Fruit fly (Drosophila melanogaster): ENCODE results near the gene CG6761.
A peak's percentile ranks its signal among the peaks of the same experiment; 100 is the strongest.

Gene CG6761

DNA sequence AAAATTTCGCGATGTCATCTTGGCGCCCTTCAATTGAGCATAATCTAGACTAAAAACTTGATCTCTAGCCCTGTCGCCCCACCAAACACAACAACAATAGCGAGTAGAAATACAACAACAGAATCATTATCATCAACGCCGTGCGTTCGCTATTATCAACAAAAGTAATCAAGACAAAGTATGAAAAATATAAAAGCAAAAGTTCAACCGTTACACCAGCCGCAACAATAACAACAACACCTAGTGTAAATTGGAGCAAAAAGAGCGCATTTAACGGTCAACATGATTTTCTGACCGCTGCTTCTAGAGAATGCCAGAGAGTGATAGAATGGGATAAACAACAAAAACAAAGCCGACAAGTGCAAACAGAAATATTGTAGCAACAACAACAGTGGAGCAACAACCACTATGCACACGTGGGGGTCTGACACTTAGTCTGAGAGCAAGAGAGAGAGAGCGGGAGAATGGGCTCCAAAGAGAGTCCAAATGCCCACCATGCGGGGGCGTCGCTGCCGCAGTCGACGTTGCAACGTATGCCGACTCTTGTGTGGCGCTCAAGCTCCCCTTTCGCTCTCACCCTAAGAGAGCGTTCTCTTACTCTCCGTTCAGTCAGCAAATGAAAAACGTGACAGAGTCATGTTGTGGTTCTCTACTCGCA lies 11.0 kb downstream of the CG6761 start (continued):
- TF ChIP-seq dysf (GFP tag; IDR thresholded peaks at IDR 0.05) (no peak), CG12659 (GFP tag; optimal IDR thresholded peaks at IDR 0.05) (no peak), CG17568 (GFP tag; optimal IDR thresholded peaks at IDR 0.05) (peak; percentile 45), tx (GFP tag; optimal IDR thresholded peaks at IDR 0.05) (no peak), Hmx (GFP tag; optimal IDR thresholded peaks at IDR 0.05) (no peak), CG2678 (tag; optimal IDR thresholded peaks at IDR 0.05) (no peak), psq (GFP tag; optimal IDR thresholded peaks at IDR 0.05) (no peak), chif (GFP tag; optimal IDR thresholded peaks at IDR 0.05) (no peak), dimm (GFP tag; IDR thresholded peaks at IDR 0.05) (no peak), Mad (GFP tag; optimal IDR thresholded peaks at IDR 0.05) (no peak), Neu2 (GFP tag; optimal IDR thresholded peaks at IDR 0.05; ENCODE audit: borderline replicate concordance) (no peak), her (GFP tag; optimal IDR thresholded peaks at IDR 0.05) (no peak), row (GFP tag; IDR thresholded peaks at IDR 0.05) (no peak), salm (tag; optimal IDR thresholded peaks at IDR 0.05) (peak; percentile 42), bcd (GFP tag; optimal IDR thresholded peaks at IDR 0.05) (no peak), Fer3 (tag; optimal IDR thresholded peaks at IDR 0.05) (no peak), gfzf (GFP tag; optimal IDR thresholded peaks at IDR 0.05) (no peak)

DNA sequence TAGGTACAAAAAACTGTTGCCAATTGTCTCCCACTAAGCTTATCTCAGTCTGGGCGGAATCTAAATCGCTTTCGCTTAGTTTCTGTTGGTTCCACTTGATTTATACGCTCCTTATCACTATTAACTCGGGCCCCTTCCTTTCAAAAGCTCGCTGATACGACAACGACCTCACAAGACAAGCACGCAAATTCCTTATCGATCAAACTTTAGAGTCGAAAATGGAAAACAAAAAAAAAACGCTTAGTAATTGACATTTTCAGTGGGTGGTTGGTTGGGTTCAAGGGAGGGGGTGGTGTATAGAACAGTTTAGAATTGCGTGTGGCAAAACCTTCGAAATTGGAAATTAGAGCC lies 11.9 kb downstream of the CG6761 start:
- peak; percentile 5; the same call in 1 of the 3 replicates for TF ChIP-seq row (GFP tag; IDR thresholded peaks at IDR 0.05)
- no peak for TF ChIP-seq bowl (GFP tag; IDR thresholded peaks at IDR 0.05)
- TF ChIP-seq jigr1 (GFP tag; IDR thresholded peaks at IDR 0.05) = no peak
- TF ChIP-seq chn (GFP tag; optimal IDR thresholded peaks at IDR 0.05) = no peak
- TF ChIP-seq gro (GFP tag; optimal IDR thresholded peaks at IDR 0.05) = peak; percentile 60
- TF ChIP-seq CG17328 (GFP tag; IDR thresholded peaks at IDR 0.05) = no peak
- TF ChIP-seq ham (GFP tag; IDR thresholded peaks at IDR 0.05) = no peak
- TF ChIP-seq CG9797 (GFP tag; optimal IDR thresholded peaks at IDR 0.05) = no peak
- no peak for TF ChIP-seq Dek (tag; optimal IDR thresholded peaks at IDR 0.05)
- TF ChIP-seq CG34376 (GFP tag; optimal IDR thresholded peaks at IDR 0.05) = peak; percentile 93
- TF ChIP-seq CG9609 (GFP tag; optimal IDR thresholded peaks at IDR 0.05) = no peak
- TF ChIP-seq toy (GFP tag; IDR thresholded peaks at IDR 0.05) = no peak
- no peak for TF ChIP-seq CG10321 (GFP tag; IDR thresholded peaks at IDR 0.05)
- no peak for TF ChIP-seq Camta (GFP tag; optimal IDR thresholded peaks at IDR 0.05)
- TF ChIP-seq sd (tag; optimal IDR thresholded peaks at IDR 0.05) = peak; percentile 66
- TF ChIP-seq CG8281 (tag; optimal IDR thresholded peaks at IDR 0.05) = no peak
- no peak for TF ChIP-seq CG6254 (GFP tag; optimal IDR thresholded peaks at IDR 0.05)
- no peak for TF ChIP-seq CG4730 (GFP tag; IDR thresholded peaks at IDR 0.05)
- no peak for TF ChIP-seq CG17912 (GFP tag; optimal IDR thresholded peaks at IDR 0.05)
- no peak for TF ChIP-seq cato (GFP tag; optimal IDR thresholded peaks at IDR 0.05; ENCODE audit: borderline replicate concordance)
- no peak for TF ChIP-seq CG12942 (GFP tag; optimal IDR thresholded peaks at IDR 0.05)
- no peak for TF ChIP-seq HmgD (GFP tag; optimal IDR thresholded peaks at IDR 0.05)
- TF ChIP-seq HLHmδ (GFP tag; optimal IDR thresholded peaks at IDR 0.05) = no peak
- TF ChIP-seq B-H1 (GFP tag; IDR thresholded peaks at IDR 0.05) = no peak
- TF ChIP-seq twi (tag; optimal IDR thresholded peaks at IDR 0.05) = no peak
- no peak for TF ChIP-seq CG7786 (GFP tag; optimal IDR thresholded peaks at IDR 0.05)
- 0 out of 2 replicates have a peak, but pooled peaks have one; percentile 5 for TF ChIP-seq MBD-R2 (GFP tag; IDR thresholded peaks at IDR 0.05)
- TF ChIP-seq D19A (tag; optimal IDR thresholded peaks at IDR 0.05) = no peak
- TF ChIP-seq CG1647 (GFP tag; optimal IDR thresholded peaks at IDR 0.05) = no peak
- TF ChIP-seq CG7963 (GFP tag; IDR thresholded peaks at IDR 0.05; ENCODE audit: partially characterized antibody) = no peak
- TF ChIP-seq grau (tag; optimal IDR thresholded peaks at IDR 0.05) = no peak
- TF ChIP-seq unc-4 (GFP tag; IDR thresholded peaks at IDR 0.05; ENCODE audit: partially characterized antibody) = no peak
- TF ChIP-seq odd (GFP tag; optimal IDR thresholded peaks at IDR 0.05) = no peak
- peak; percentile 55 for TF ChIP-seq sqz (GFP tag; optimal IDR thresholded peaks at IDR 0.05)
- TF ChIP-seq pita (GFP tag; optimal IDR thresholded peaks at IDR 0.05) = no peak
